Worm (Caenorhabditis elegans): ENCODE data around the gene F10E9.11.

The F10E9.11 gene

ce11 chrIII:8319100-8319499 lies at the start of gene F10E9.11 (continued):
- TF ChIP-seq ceh-58 (GFP tag; IDR thresholded peaks at IDR 0.05) (no peak), mxl-1 (tag; optimal IDR thresholded peaks at IDR 0.05) (no peak), Y53F4B.3 (GFP tag; IDR thresholded peaks at IDR 0.05) (no peak), hlh-12 (tag; optimal IDR thresholded peaks at IDR 0.05) (no peak), lin-26 (GFP tag; IDR thresholded peaks at IDR 0.05) (no peak), ztf-26 (tag; optimal IDR thresholded peaks at IDR 0.05) (no peak), tbx-9 (tag; optimal IDR thresholded peaks at IDR 0.05; ENCODE audit: borderline replicate concordance) (no peak), egl-44 (GFP tag; IDR thresholded peaks at IDR 0.05) (no peak), nhr-179 (tag; optimal IDR thresholded peaks at IDR 0.05) (no peak), F57C9.4 (tag; optimal IDR thresholded peaks at IDR 0.05) (no peak), lag-1 (GFP tag; IDR thresholded peaks at IDR 0.05) (no peak), cebp-2 (GFP tag; IDR thresholded peaks at IDR 0.05) (no peak), bed-1 (GFP tag; IDR thresholded peaks at IDR 0.05) (no peak), die-1 (tag; optimal IDR thresholded peaks at IDR 0.05) (no peak), madf-10 (tag; optimal IDR thresholded peaks at IDR 0.05) (peak; percentile 66), ceh-100 (GFP tag; IDR thresholded peaks at IDR 0.05) (peak; percentile 56; the same call in 1 of the 2 replicates), F22D6.2 (tag; optimal IDR thresholded peaks at IDR 0.05) (no peak), mcd-1 (GFP tag; IDR thresholded peaks at IDR 0.05) (peak; percentile 71), C17E4.6 (GFP tag; IDR thresholded peaks at IDR 0.05) (0 out of 2 replicates have a peak, but pooled peaks have one; percentile 37), B0035.1 (tag; optimal IDR thresholded peaks at IDR 0.05) (no peak), F23B12.7 (tag; optimal IDR thresholded peaks at IDR 0.05; ENCODE audit: insufficient read depth) (peak; percentile 39), ZK185.1 (tag; optimal IDR thresholded peaks at IDR 0.05; ENCODE audit: poor library complexity, severe bottlenecking) (peak; percentile 88), F52B5.7 (tag; optimal IDR thresholded peaks at IDR 0.05) (no peak), F10E7.11 (tag; optimal IDR thresholded peaks at IDR 0.05) (no peak), cebp-1 (GFP tag; IDR thresholded peaks at IDR 0.05) (0 out of 2 replicates have a peak, but pooled peaks have one; percentile 25), cebp-1 (tag; optimal IDR thresholded peaks at IDR 0.05) (no peak), repo-1 (tag; optimal IDR thresholded peaks at IDR 0.05) (no peak), ets-4 (GFP tag; optimal IDR thresholded peaks at IDR 0.05) (no peak), ekl-4 (GFP tag; IDR thresholded peaks at IDR 0.05) (peak; percentile 62), hsf-1 (GFP tag; IDR thresholded peaks at IDR 0.05) (0 out of 2 replicates have a peak, but pooled peaks have one; percentile 5), lir-1 (GFP tag; conservative IDR thresholded peaks at IDR 0.05) (peak; percentile 82)

DNA sequence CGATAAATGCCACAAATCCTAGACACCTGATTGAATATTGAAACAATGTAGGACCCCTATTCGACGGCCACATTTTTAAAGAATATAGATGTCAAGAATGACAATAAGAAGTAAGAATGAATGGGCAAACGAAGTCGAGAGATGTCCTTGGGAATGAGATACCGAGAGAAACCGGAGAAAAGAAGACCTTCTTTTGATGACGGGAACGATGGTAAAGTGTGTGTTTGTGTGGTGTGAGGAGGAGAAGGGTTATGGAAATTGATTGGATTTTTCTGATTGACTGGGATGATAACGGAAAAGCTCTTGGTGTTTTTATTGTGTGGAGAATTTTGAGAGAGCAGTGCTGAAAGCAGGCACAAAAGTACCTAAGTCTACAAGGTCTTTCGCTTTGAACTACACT lies 49.6 kb upstream of the F10E9.11 start, which contains the start of gene R05D3.9:
TSS of gene R05D3.9 (minus strand) at position 101 of the 400 bp plus-strand sequence.
- TF ChIP-seq F10E7.11 (tag; optimal IDR thresholded peaks at IDR 0.05), result no peak
- TF ChIP-seq F39B2.1 (GFP tag; IDR thresholded peaks at IDR 0.05), result no peak
- no peak for TF ChIP-seq F52B5.7 (tag; optimal IDR thresholded peaks at IDR 0.05)
- no peak for TF ChIP-seq ceh-100 (GFP tag; IDR thresholded peaks at IDR 0.05)
- TF ChIP-seq mcd-1 (GFP tag; IDR thresholded peaks at IDR 0.05), result no peak
- TF ChIP-seq tlf-1 (GFP tag; optimal IDR thresholded peaks at IDR 0.05), result no peak
- TF ChIP-seq F57A8.1 (GFP tag; optimal IDR thresholded peaks at IDR 0.05), result no peak
- no peak for TF ChIP-seq lir-1 (GFP tag; conservative IDR thresholded peaks at IDR 0.05)
- no peak for TF ChIP-seq xnd-1 (tag; optimal IDR thresholded peaks at IDR 0.05)
- no peak for TF ChIP-seq attf-5 (GFP tag; optimal IDR thresholded peaks at IDR 0.05)
- TF ChIP-seq lsy-27 (tag; optimal IDR thresholded peaks at IDR 0.05; ENCODE audit: borderline replicate concordance, insufficient read depth), result no peak
- TF ChIP-seq lag-1 (GFP tag; IDR thresholded peaks at IDR 0.05), result no peak
- no peak for TF ChIP-seq ztf-18 (tag; optimal IDR thresholded peaks at IDR 0.05)
- TF ChIP-seq madf-3 (GFP tag; IDR thresholded peaks at IDR 0.05), result no peak
- TF ChIP-seq lsl-1 (GFP tag; optimal IDR thresholded peaks at IDR 0.05), result no peak

All from whole organism, young adult.